Worm (Caenorhabditis elegans) whole organism, L4 larva: ENCODE results near the gene srg-21.
A peak's percentile ranks its signal among the peaks of the same experiment; 100 is the strongest.
"Not testable (repeated sequence)": the region's sequence is repeated elsewhere in the genome, so short reads cannot be mapped to it uniquely, and the experiment has no call there.

Source experiments
- F44E2.7 ChIP-seq: fragments of 200-800 bp; sonication (Bioruptor generic); IDR thresholded peaks from 2 replicates; pipeline ENCODE4 v2.1.2; 2022; ENCODE audit warnings: missing genetic modification characterization, missing compliant biosample characterization
- F49E8.2 ChIP-seq: sonication (generic microtip); optimal IDR thresholded peaks from 2 replicates; lab custom pipeline; 2016; ENCODE audit warnings: missing compliant biosample characterization, mild to moderate bottlenecking, missing genetic modification characterization, borderline replicate concordance
- T26A8.4 ChIP-seq: fragments of 200-800 bp; sonication (Bioruptor generic); IDR thresholded peaks from 2 replicates; pipeline ENCODE4 v1.3.6; 2022; ENCODE audit warnings: missing genetic modification characterization, missing compliant biosample characterization
- Y105C5A.15 ChIP-seq: fragments of 200-800 bp; sonication (Bioruptor generic); IDR thresholded peaks from 2 replicates; pipeline ENCODE4 v1.3.6; 2022; ENCODE audit warnings: missing genetic modification characterization, missing compliant biosample characterization
- arid-1 ChIP-seq: fragments of 200-800 bp; sonication (Bioruptor generic); conservative IDR thresholded peaks from 2 replicates; pipeline ENCODE4 v1.3.6; 2022; ENCODE audit warnings: missing genetic modification reagents, missing genetic modification characterization, missing compliant biosample characterization
- ceh-28 ChIP-seq: fragments of 150-350 bp; optimal IDR thresholded peaks from 2 replicates; lab custom pipeline; 2014; ENCODE audit warnings: missing biosample characterization, missing genetic modification reagents, missing genetic modification characterization
- ceh-44 ChIP-seq: fragments of 200-800 bp; sonication (Bioruptor generic); IDR thresholded peaks from 2 replicates; pipeline ENCODE4 v1.3.6; 2022; ENCODE audit warnings: missing genetic modification reagents, missing genetic modification characterization, missing compliant biosample characterization
- ceh-62 ChIP-seq: sonication (generic microtip); optimal IDR thresholded peaks from 2 replicates; lab custom pipeline; 2017; ENCODE audit warnings: missing biosample characterization, missing genetic modification characterization
- daf-16 ChIP-seq, 3 experiments: sonication (generic microtip); optimal IDR thresholded peaks; 2 replicates each; lab custom pipeline; 2016 to 2017; ENCODE audit warnings: missing genetic modification characterization in 3 of 3, missing genetic modification reagents in 3 of 3, mild to moderate bottlenecking in 2 of 3, missing compliant biosample characterization in 2 of 3, missing biosample characterization in 1 of 3, moderate library complexity in 1 of 3
- duxl-1 ChIP-seq: sonication (generic microtip); optimal IDR thresholded peaks from 2 replicates; lab custom pipeline; 2016; ENCODE audit warnings: mild to moderate bottlenecking, missing genetic modification characterization, moderate library complexity, missing compliant biosample characterization; ENCODE audit not compliant: poor library complexity
- dve-1 ChIP-seq: sonication (generic microtip); optimal IDR thresholded peaks from 2 replicates; lab custom pipeline; 2017; ENCODE audit warnings: antibody characterized with exemption, mild to moderate bottlenecking, missing genetic modification characterization, missing compliant biosample characterization; ENCODE audit not compliant: insufficient read depth
- egl-27 ChIP-seq: sonication (generic microtip); optimal IDR thresholded peaks from 3 replicates; lab custom pipeline; 2017; ENCODE audit warnings: missing biosample characterization, missing genetic modification reagents, missing genetic modification characterization
- fkh-10 ChIP-seq: fragments of 150-350 bp; optimal IDR thresholded peaks from 2 replicates; lab custom pipeline; 2014; ENCODE audit warnings: missing biosample characterization, missing genetic modification reagents, missing genetic modification characterization
- fos-1 ChIP-seq: fragments of 150-350 bp; optimal IDR thresholded peaks from 2 replicates; lab custom pipeline; 2014; ENCODE audit warnings: missing biosample characterization, missing genetic modification characterization
- hlh-11 ChIP-seq: fragments of 200-800 bp; sonication (Bioruptor generic); optimal IDR thresholded peaks from 2 replicates; lab custom pipeline; 2018; ENCODE audit warnings: mild to moderate bottlenecking, missing genetic modification characterization, missing compliant biosample characterization
- jun-1 ChIP-seq: fragments of 150-350 bp; optimal IDR thresholded peaks from 2 replicates; lab custom pipeline; 2014; ENCODE audit warnings: missing biosample characterization, missing genetic modification reagents, missing genetic modification characterization
- lim-7 ChIP-seq: fragments of 200-800 bp; sonication (Bioruptor generic); IDR thresholded peaks from 2 replicates; pipeline ENCODE4 v1.3.6; 2022; ENCODE audit warnings: missing genetic modification characterization, missing compliant biosample characterization
- lin-39 ChIP-seq: fragments of 150-350 bp; optimal IDR thresholded peaks from 2 replicates; lab custom pipeline; 2014; ENCODE audit warnings: missing biosample characterization, missing genetic modification reagents, missing genetic modification characterization
- lir-3 ChIP-seq: sonication (generic microtip); optimal IDR thresholded peaks from 2 replicates; lab custom pipeline; 2016; ENCODE audit warnings: mild to moderate bottlenecking, missing genetic modification characterization, missing compliant biosample characterization
- lsy-2 ChIP-seq, 2 experiments: fragments of 150-350 bp in 1 of 2; sonication (generic microtip) in 1 of 2; optimal IDR thresholded peaks; 2 replicates each; lab custom pipeline; 2014 to 2017; ENCODE audit warnings: missing biosample characterization in 2 of 2, missing genetic modification characterization in 2 of 2
- mep-1 ChIP-seq: fragments of 150-350 bp; sonication (generic microtip); optimal IDR thresholded peaks from 3 replicates; lab custom pipeline; 2014; ENCODE audit warnings: missing biosample characterization, missing genetic modification characterization
- mes-2 ChIP-seq: sonication (generic microtip); optimal IDR thresholded peaks from 2 replicates; lab custom pipeline; 2016; ENCODE audit warnings: missing genotype, mild to moderate bottlenecking, missing genetic modification characterization, missing compliant biosample characterization; ENCODE audit not compliant: poor library complexity, severe bottlenecking
- nhr-102 ChIP-seq: sonication (generic microtip); optimal IDR thresholded peaks from 2 replicates; lab custom pipeline; 2016; ENCODE audit warnings: mild to moderate bottlenecking, missing genetic modification characterization, moderate library complexity, missing compliant biosample characterization
- nhr-25 ChIP-seq: sonication (generic microtip); optimal IDR thresholded peaks from 2 replicates; lab custom pipeline; 2017; ENCODE audit warnings: missing genetic modification characterization, mild to moderate bottlenecking, missing compliant biosample characterization, antibody characterized with exemption, moderate library complexity, borderline replicate concordance; ENCODE audit not compliant: insufficient read depth
- nhr-28 ChIP-seq: fragments of 150-350 bp; optimal IDR thresholded peaks from 2 replicates; lab custom pipeline; 2014; ENCODE audit warnings: missing biosample characterization, missing genetic modification characterization
- nhr-41 ChIP-seq: fragments of 200-800 bp; sonication (Bioruptor generic); IDR thresholded peaks from 2 replicates; pipeline ENCODE4 v1.3.6; 2022; ENCODE audit warnings: missing genetic modification reagents, missing genetic modification characterization, missing compliant biosample characterization
- nhr-42 ChIP-seq: fragments of 200-800 bp; sonication (Bioruptor generic); IDR thresholded peaks from 2 replicates; pipeline ENCODE4 v1.3.6; 2022; ENCODE audit warnings: missing genetic modification characterization, missing compliant biosample characterization
- nhr-48 ChIP-seq: sonication (generic microtip); optimal IDR thresholded peaks from 2 replicates; lab custom pipeline; 2016; ENCODE audit warnings: mild to moderate bottlenecking, missing genetic modification characterization, missing compliant biosample characterization
- nhr-6 ChIP-seq: fragments of 150-350 bp; optimal IDR thresholded peaks from 2 replicates; lab custom pipeline; 2014; ENCODE audit warnings: missing biosample characterization, missing genetic modification characterization
- pha-4 ChIP-seq, 2 experiments: fragments of 150-350 bp in 1 of 2; fragments of 200-800 bp in 1 of 2; sonication (Bioruptor generic) in 1 of 2; IDR thresholded peaks in 1 of 2; optimal IDR thresholded peaks in 1 of 2; 2 replicates each; pipeline versions ENCODE4 v1.3.6 to Lab custom; 2014 to 2022; ENCODE audit warnings: missing genetic modification characterization in 2 of 2, missing genetic modification reagents in 2 of 2, missing biosample characterization in 1 of 2, missing compliant biosample characterization in 1 of 2
- rbr-2 ChIP-seq: sonication (generic microtip); optimal IDR thresholded peaks from 2 replicates; lab custom pipeline; 2016; ENCODE audit warnings: missing genotype, missing genetic modification characterization, missing compliant biosample characterization
- saeg-2 ChIP-seq: fragments of 200-800 bp; sonication (Bioruptor generic); IDR thresholded peaks from 2 replicates; pipeline ENCODE4 v1.3.6; 2022; ENCODE audit warnings: missing genetic modification reagents, missing genetic modification characterization, missing compliant biosample characterization
- sdz-12 ChIP-seq: fragments of 200-800 bp; sonication (Bioruptor generic); optimal IDR thresholded peaks from 2 replicates; lab custom pipeline; 2018; ENCODE audit warnings: mild to moderate bottlenecking, missing genetic modification characterization, missing compliant biosample characterization
- snpc-1.2 ChIP-seq: fragments of 200-800 bp; sonication (Bioruptor generic); IDR thresholded peaks from 2 replicates; pipeline ENCODE4 v1.3.6; 2022; ENCODE audit warnings: missing genetic modification reagents, missing genetic modification characterization, missing compliant biosample characterization
- tra-1 ChIP-seq: fragments of 200-800 bp; sonication (Bioruptor generic); IDR thresholded peaks from 2 replicates; pipeline ENCODE4 v1.3.6; 2022; ENCODE audit warnings: missing genetic modification reagents, missing genetic modification characterization, missing compliant biosample characterization
- unc-130 ChIP-seq: sonication (generic microtip); optimal IDR thresholded peaks from 2 replicates; lab custom pipeline; 2016; ENCODE audit warnings: missing genetic modification reagents, missing genetic modification characterization, missing compliant biosample characterization
- vab-7 ChIP-seq: fragments of 200-800 bp; sonication (Bioruptor generic); IDR thresholded peaks from 2 replicates; pipeline ENCODE4 v1.3.6; 2022; ENCODE audit warnings: missing genetic modification reagents, missing genetic modification characterization, missing compliant biosample characterization
- zfp-2 ChIP-seq: sonication (generic microtip); optimal IDR thresholded peaks from 2 replicates; lab custom pipeline; 2016; ENCODE audit warnings: mild to moderate bottlenecking, missing genetic modification characterization, missing compliant biosample characterization
- zip-11 ChIP-seq: fragments of 200-800 bp; sonication (Bioruptor generic); IDR thresholded peaks from 2 replicates; pipeline ENCODE4 v1.3.6; 2022; ENCODE audit warnings: missing genetic modification characterization, missing compliant biosample characterization

srg-21 gene

DNA sequence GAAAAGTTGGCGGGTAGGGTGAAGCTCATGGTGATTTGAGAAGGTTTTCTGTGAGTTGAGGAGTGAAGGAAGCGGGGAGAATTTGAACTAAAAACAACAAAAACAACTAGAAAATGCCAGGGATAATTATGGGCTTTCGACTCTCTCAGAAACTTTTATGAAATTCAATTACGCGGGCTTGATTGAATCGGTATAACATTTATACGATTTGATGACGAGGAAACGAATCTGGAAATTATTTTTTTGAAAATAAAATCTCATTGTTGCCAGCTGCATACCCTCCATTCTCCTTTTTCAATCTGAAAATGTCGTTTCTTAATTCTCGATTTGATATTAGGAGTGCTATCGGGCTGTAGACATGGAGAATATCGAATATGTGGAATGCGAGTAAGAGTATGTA, at the start of gene srg-21:
Gene srg-21 (minus strand): TSS at position 101 of the 400 bp plus-strand sequence.
- no peak for TF ChIP-seq lin-39 (tag; lab: Kevin White, UChicago)
- no peak for TF ChIP-seq mes-2 (tag; lab: Kevin White, UChicago)
- no peak for TF ChIP-seq nhr-42 (GFP tag; lab: Robert Waterston, UW)
- no peak for TF ChIP-seq duxl-1 (tag; lab: Kevin White, UChicago)
- no peak for TF ChIP-seq ceh-62

DNA sequence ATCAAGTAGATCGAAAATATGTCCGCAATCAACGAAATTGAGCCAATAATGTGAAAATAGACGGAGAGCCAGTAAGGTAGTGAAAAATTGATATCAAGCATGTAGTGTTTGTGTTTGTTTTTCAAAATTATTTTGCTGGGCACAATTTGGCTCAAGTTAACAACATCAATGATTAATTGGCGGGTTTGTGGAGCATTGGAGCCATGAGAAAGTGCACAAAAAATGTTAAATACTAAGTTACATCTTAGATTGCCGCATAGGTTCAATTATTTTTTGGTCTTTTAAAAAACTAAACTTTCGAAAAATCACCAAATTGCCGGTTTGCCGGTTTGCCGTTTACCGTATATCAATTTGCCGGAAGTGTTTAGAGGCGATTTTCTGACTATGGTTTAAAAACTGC, 46.6 kb upstream of the srg-21 start, which contains the start of gene sri-54:
Gene sri-54 (minus strand): TSS at position 101 of the 400 bp plus-strand sequence.
- no peak for TF ChIP-seq snpc-1.2 (GFP tag; lab: Robert Waterston, UW)
- no peak for TF ChIP-seq daf-16 (GFP tag; optimal IDR thresholded peaks at IDR 0.05; lab: Kevin White, UChicago)
- no peak for TF ChIP-seq daf-16 (tag; optimal IDR thresholded peaks at IDR 0.05; lab: Kevin White, UChicago)
- no peak for TF ChIP-seq sdz-12 (GFP tag; lab: Kevin White, UChicago)
- TF ChIP-seq lsy-2 (tag; optimal IDR thresholded peaks at IDR 0.05; lab: Kevin White, UChicago), result no peak
- no peak for TF ChIP-seq fos-1 (tag; lab: Kevin White, UChicago)
- TF ChIP-seq nhr-48 (tag; lab: Kevin White, UChicago), result no peak
- no peak for TF ChIP-seq unc-130 (GFP tag; lab: Kevin White, UChicago)
- no peak for TF ChIP-seq lim-7 (GFP tag; lab: Robert Waterston, UW)
- no peak for TF ChIP-seq vab-7 (GFP tag; lab: Robert Waterston, UW)
- TF ChIP-seq rbr-2, result no peak
- TF ChIP-seq ceh-62, result no peak
- no peak for TF ChIP-seq F44E2.7 (GFP tag; lab: Robert Waterston, UW)
- TF ChIP-seq, all 104 proteins: peak for 0

DNA sequence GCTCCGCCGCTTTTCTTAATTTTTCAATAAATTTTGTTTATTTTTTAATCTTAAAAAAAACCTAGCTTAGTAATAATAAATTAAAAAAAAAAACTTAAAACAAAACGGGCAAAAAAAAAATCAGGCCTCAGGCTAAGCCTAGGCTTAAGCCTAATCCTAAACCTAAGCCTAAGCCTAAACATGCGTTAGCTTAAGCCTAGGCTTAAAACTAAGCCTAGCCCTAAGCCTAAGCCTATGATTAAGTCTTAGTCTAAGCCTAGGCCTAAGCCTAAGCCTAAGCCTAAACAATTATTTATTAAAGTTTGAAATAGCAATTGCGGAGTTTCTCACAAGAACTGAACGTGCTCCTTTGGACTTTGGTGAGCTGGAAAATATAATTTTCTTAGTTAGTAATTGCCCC, 44.1 kb upstream of the srg-21 start:
- TF ChIP-seq zip-11 (no peak), nhr-6 (tag; lab: Kevin White, UChicago) (no peak)

DNA sequence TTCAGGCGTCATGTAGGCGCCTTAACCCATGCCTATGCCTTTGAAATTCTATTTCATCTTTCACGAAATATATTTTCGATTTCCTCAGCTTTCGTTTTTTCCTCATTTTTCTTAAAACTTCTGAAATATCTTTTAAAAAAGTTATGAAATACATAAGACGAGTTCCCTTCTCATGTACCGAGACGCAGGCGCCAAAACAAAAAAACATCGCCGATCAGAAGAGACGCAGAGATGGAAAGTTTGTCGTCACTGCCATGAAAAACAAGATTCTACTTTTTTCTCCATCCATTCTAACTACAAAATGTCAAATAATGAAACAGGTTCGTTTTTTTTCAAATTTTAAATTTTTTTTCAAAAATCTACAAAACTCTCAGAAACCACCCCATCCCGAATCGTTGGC, 37.8 kb upstream of the srg-21 start, which contains the start of gene chil-24:
Gene chil-24 (plus strand): TSS at position 156 of the 400 bp plus-strand sequence.
- TF ChIP-seq nhr-25 (no peak), Y105C5A.15 (GFP tag; lab: Robert Waterston, UW) (no peak), mes-2 (tag; lab: Kevin White, UChicago) (peak; percentile 24), dve-1 (tag; lab: Kevin White, UChicago) (no peak), duxl-1 (tag; lab: Kevin White, UChicago) (peak; percentile 73), F49E8.2 (tag; lab: Kevin White, UChicago) (no peak), lir-3 (tag; lab: Kevin White, UChicago) (no peak), jun-1 (no peak), daf-16 (GFP tag; optimal IDR thresholded peaks at IDR 0.05; lab: Kevin White, UChicago) (no peak), daf-16 (tag; optimal IDR thresholded peaks at IDR 0.05; lab: Kevin White, UChicago) (peak; percentile 68), T26A8.4 (GFP tag; lab: Robert Waterston, UW) (no peak), hlh-11 (tag; lab: Kevin White, UChicago) (peak; percentile 24), nhr-28 (peak; percentile 61), ceh-28 (tag; lab: Kevin White, UChicago) (no peak), ceh-44 (GFP tag; lab: Robert Waterston, UW) (no peak)
- TF ChIP-seq, all 104 proteins: peak for 5

DNA sequence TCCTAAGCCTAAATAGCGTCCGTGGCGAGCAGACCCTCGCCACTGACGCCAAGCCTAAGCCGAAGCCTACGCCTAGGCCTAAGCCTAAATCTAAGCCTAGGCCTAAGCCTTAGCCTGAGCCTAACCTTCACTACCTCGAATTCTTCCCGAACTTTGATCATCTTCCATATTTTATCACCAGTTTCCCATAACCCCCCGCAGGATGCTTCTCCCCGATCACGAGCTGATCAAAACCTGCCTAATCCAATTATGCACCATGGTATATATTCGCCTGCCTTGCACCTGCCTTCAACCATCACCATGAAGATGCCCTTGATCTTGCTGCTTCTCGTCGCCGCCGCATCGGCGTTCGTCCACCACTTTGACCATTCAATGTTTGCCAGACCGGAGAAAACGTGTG, 35.6 kb upstream of the srg-21 start, which contains the start of gene ins-31:
Gene ins-31 (plus strand): TSS at position 301 of the 400 bp plus-strand sequence.
- TF ChIP-seq nhr-25; hlh-11 (tag; lab: Kevin White, UChicago); Y105C5A.15 (GFP tag; lab: Robert Waterston, UW): not testable (repeated sequence)

DNA sequence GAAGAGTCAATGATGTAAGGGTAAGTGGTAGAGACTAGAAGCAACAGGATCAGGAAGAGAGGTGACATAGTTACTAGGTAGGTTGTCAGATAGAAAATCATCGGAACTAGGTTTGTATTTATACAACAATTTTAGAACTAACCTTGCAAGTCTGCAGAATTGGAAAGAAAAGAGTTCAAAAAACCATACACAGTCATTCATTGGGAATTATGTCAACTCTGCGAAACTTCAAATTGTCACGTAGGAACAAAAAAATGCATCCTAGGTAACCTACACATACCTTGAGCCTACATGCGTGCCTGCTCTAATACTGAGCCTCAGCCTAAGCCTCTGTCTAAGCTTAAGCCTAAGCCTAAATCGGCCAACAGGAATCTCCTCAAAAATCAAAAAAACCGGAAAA, 35.2 kb upstream of the srg-21 start, which contains the start of gene ins-19:
Gene ins-19 (minus strand): TSS at position 101 of the 400 bp plus-strand sequence.
- no peak for TF ChIP-seq nhr-6 (tag; lab: Kevin White, UChicago)
- no peak for TF ChIP-seq mep-1 (tag; lab: Kevin White, UChicago)
- no peak for TF ChIP-seq arid-1 (GFP tag; lab: Robert Waterston, UW)
- no peak for TF ChIP-seq sdz-12 (GFP tag; lab: Kevin White, UChicago)
- no peak for TF ChIP-seq egl-27 (tag; lab: Kevin White, UChicago)
- no peak for TF ChIP-seq saeg-2 (GFP tag; lab: Robert Waterston, UW)
- TF ChIP-seq zfp-2 (tag; lab: Kevin White, UChicago), result no peak
- no peak for TF ChIP-seq nhr-41 (GFP tag; lab: Robert Waterston, UW)
- no peak for TF ChIP-seq fkh-10 (GFP tag; lab: Kevin White, UChicago)
- no peak for TF ChIP-seq fos-1 (tag; lab: Kevin White, UChicago)
- TF ChIP-seq pha-4 (GFP tag; IDR thresholded peaks at IDR 0.05; lab: Robert Waterston, UW), result no peak
- TF ChIP-seq pha-4 (tag; optimal IDR thresholded peaks at IDR 0.05; lab: Kevin White, UChicago), result no peak
- no peak for TF ChIP-seq nhr-102 (tag; lab: Kevin White, UChicago)
- TF ChIP-seq lsy-2 (tag; optimal IDR thresholded peaks at IDR 0.05; lab: Kevin White, UChicago), result no peak
- no peak for TF ChIP-seq tra-1 (GFP tag; lab: Robert Waterston, UW)
